Fruit fly (Drosophila melanogaster) whole organism, embryonic: ENCODE results near the gene CG33230.

Experiments used
- CG10209 ChIP-seq: fragments of 200-800 bp; sonication (Bioruptor generic); optimal IDR thresholded peaks from 3 replicates; lab custom pipeline; 2017; ENCODE audit warnings: missing biosample characterization, mild to moderate bottlenecking, missing genetic modification characterization, missing genetic modification reagents
- CG10321 ChIP-seq: fragments of 200-800 bp; sonication (Bioruptor generic); IDR thresholded peaks from 2 replicates; pipeline ENCODE4 v1.3.6; 2022; ENCODE audit warnings: missing biosample characterization, missing genetic modification characterization
- CG10543 ChIP-seq: fragments of 200-800 bp; sonication (Bioruptor generic); optimal IDR thresholded peaks from 3 replicates; lab custom pipeline; 2017; ENCODE audit warnings: missing biosample characterization, mild to moderate bottlenecking, missing genetic modification characterization, moderate library complexity
- CG10979 ChIP-seq: fragments of 200-800 bp; sonication (Bioruptor generic); optimal IDR thresholded peaks from 2 replicates; lab custom pipeline; 2018; ENCODE audit warnings: missing biosample characterization, mild to moderate bottlenecking, missing genetic modification characterization, moderate library complexity
- CG11723 ChIP-seq: fragments of 200-800 bp; sonication (Bioruptor generic); optimal IDR thresholded peaks from 2 replicates; lab custom pipeline; 2017; ENCODE audit warnings: missing biosample characterization, mild to moderate bottlenecking, missing genetic modification characterization
- CG12071 ChIP-seq: fragments of 200-800 bp; sonication (Bioruptor generic); optimal IDR thresholded peaks from 3 replicates; lab custom pipeline; 2018; ENCODE audit warnings: missing biosample characterization, mild to moderate bottlenecking, missing genetic modification characterization
- CG12744 ChIP-seq: fragments of 200-800 bp; sonication (Bioruptor generic); optimal IDR thresholded peaks from 2 replicates; lab custom pipeline; 2016; ENCODE audit warnings: missing biosample characterization, missing genetic modification characterization
- CG1602 ChIP-seq: fragments of 200-800 bp; sonication (Bioruptor generic); optimal IDR thresholded peaks from 3 replicates; lab custom pipeline; 2016; ENCODE audit warnings: missing biosample characterization, missing genetic modification characterization
- CG17802 ChIP-seq: fragments of 200-800 bp; sonication (Bioruptor generic); optimal IDR thresholded peaks from 2 replicates; lab custom pipeline; 2018; ENCODE audit warnings: missing biosample characterization, mild to moderate bottlenecking, missing genetic modification characterization, moderate library complexity
- CG1792 ChIP-seq: fragments of 200-800 bp; sonication (Bioruptor generic); optimal IDR thresholded peaks from 2 replicates; lab custom pipeline; 2016; ENCODE audit warnings: missing biosample characterization, missing genetic modification characterization
- CG18011 ChIP-seq: fragments of 200-800 bp; sonication (Bioruptor generic); optimal IDR thresholded peaks from 2 replicates; lab custom pipeline; 2017; ENCODE audit warnings: missing biosample characterization, missing genetic modification characterization, mild to moderate bottlenecking, moderate library complexity, missing genotype
- CG18262 ChIP-seq: fragments of 200-800 bp; optimal IDR thresholded peaks from 3 replicates; lab custom pipeline; 2019; ENCODE audit warnings: missing biosample characterization, mild to moderate bottlenecking, missing genetic modification characterization, moderate library complexity
- CG2120 ChIP-seq: fragments of 200-800 bp; sonication (Bioruptor generic); optimal IDR thresholded peaks from 3 replicates; lab custom pipeline; 2016; ENCODE audit warnings: missing biosample characterization, missing genetic modification characterization
- CG3163 ChIP-seq: fragments of 200-800 bp; sonication (Bioruptor generic); optimal IDR thresholded peaks from 3 replicates; lab custom pipeline; 2016; ENCODE audit warnings: missing biosample characterization, missing genetic modification characterization
- CG4707 ChIP-seq: fragments of 200-800 bp; sonication (Bioruptor generic); optimal IDR thresholded peaks from 2 replicates; lab custom pipeline; 2018; ENCODE audit warnings: missing biosample characterization, mild to moderate bottlenecking, missing genetic modification characterization, moderate library complexity
- CG4854 ChIP-seq: fragments of 200-800 bp; sonication (Bioruptor generic); optimal IDR thresholded peaks from 2 replicates; lab custom pipeline; 2016; ENCODE audit warnings: missing biosample characterization, missing genetic modification characterization, inconsistent platforms
- CG6254 ChIP-seq: fragments of 200-800 bp; sonication (Bioruptor generic); optimal IDR thresholded peaks from 3 replicates; lab custom pipeline; 2017; ENCODE audit warnings: mild to moderate bottlenecking, missing biosample characterization, missing genetic modification reagents, missing genetic modification characterization
- CG6683 ChIP-seq: fragments of 200-800 bp; sonication (Bioruptor generic); optimal IDR thresholded peaks from 2 replicates; lab custom pipeline; 2017; ENCODE audit warnings: missing biosample characterization, mild to moderate bottlenecking, missing genetic modification characterization, missing genetic modification reagents
- CG8388 ChIP-seq: fragments of 200-800 bp; sonication (Bioruptor generic); optimal IDR thresholded peaks from 2 replicates; lab custom pipeline; 2019; ENCODE audit warnings: missing biosample characterization, mild to moderate bottlenecking, missing genetic modification characterization, moderate library complexity
- CG8944 ChIP-seq: fragments of 200-800 bp; sonication (Bioruptor generic); optimal IDR thresholded peaks from 3 replicates; lab custom pipeline; 2016; ENCODE audit warnings: missing biosample characterization, missing genetic modification characterization
- Ets97D ChIP-seq: fragments of 200-800 bp; sonication (Bioruptor generic); optimal IDR thresholded peaks from 3 replicates; lab custom pipeline; 2016; ENCODE audit warnings: missing biosample characterization, missing genetic modification characterization
- Hey ChIP-seq: fragments of 200-800 bp; sonication (Bioruptor generic); optimal IDR thresholded peaks from 3 replicates; lab custom pipeline; 2018; ENCODE audit warnings: missing biosample characterization, mild to moderate bottlenecking, missing genetic modification characterization
- Hr3 ChIP-seq: fragments of 200-800 bp; sonication (Bioruptor generic); optimal IDR thresholded peaks from 3 replicates; lab custom pipeline; 2016; ENCODE audit warnings: missing biosample characterization, missing genetic modification characterization
- MBD-R2 ChIP-seq: fragments of 200-800 bp; sonication (Bioruptor generic); IDR thresholded peaks from 2 replicates; pipeline ENCODE4 v1.3.6; 2022; ENCODE audit warnings: missing biosample characterization, missing genetic modification characterization
- Meics ChIP-seq: fragments of 200-800 bp; sonication (Bioruptor generic); optimal IDR thresholded peaks from 2 replicates; lab custom pipeline; 2017; ENCODE audit warnings: missing biosample characterization, mild to moderate bottlenecking, missing genetic modification characterization
- Myb ChIP-seq: fragments of 200-800 bp; sonication (Bioruptor generic); optimal IDR thresholded peaks from 2 replicates; lab custom pipeline; 2016; ENCODE audit warnings: missing biosample characterization, missing genetic modification characterization
- Nf-YA ChIP-seq: fragments of 200-800 bp; sonication (Bioruptor generic); IDR thresholded peaks from 2 replicates; pipeline ENCODE4 v1.3.6; 2022; ENCODE audit warnings: missing biosample characterization, missing genetic modification characterization
- Optix ChIP-seq: fragments of 200-800 bp; sonication (Bioruptor generic); IDR thresholded peaks from 3 replicates; pipeline ENCODE4 v1.3.6; 2022; ENCODE audit warnings: missing biosample characterization, missing genetic modification characterization
- Rx ChIP-seq: fragments of 200-800 bp; sonication (Bioruptor generic); IDR thresholded peaks from 2 replicates; pipeline ENCODE4 v1.3.6; 2022; ENCODE audit warnings: missing biosample characterization, missing genetic modification characterization
- Taf1 ChIP-seq: fragments of 200-800 bp; sonication (Bioruptor generic); IDR thresholded peaks from 2 replicates; pipeline ENCODE4 v1.3.6; 2022; ENCODE audit warnings: missing biosample characterization, missing genetic modification characterization
- ab ChIP-seq: fragments of 200-800 bp; sonication (Bioruptor generic); optimal IDR thresholded peaks from 2 replicates; lab custom pipeline; 2016; ENCODE audit warnings: missing biosample characterization, missing genetic modification characterization
- al ChIP-seq: fragments of 200-800 bp; sonication (Bioruptor generic); IDR thresholded peaks from 2 replicates; pipeline ENCODE4 v1.3.6; 2022; ENCODE audit warnings: missing biosample characterization, missing genetic modification characterization
- ash1 ChIP-seq: fragments of 200-800 bp; sonication (Bioruptor generic); optimal IDR thresholded peaks from 2 replicates; lab custom pipeline; 2018; ENCODE audit warnings: missing biosample characterization, mild to moderate bottlenecking, missing genetic modification characterization
- bbx ChIP-seq: fragments of 200-800 bp; sonication (Bioruptor generic); IDR thresholded peaks from 2 replicates; pipeline ENCODE4 v1.3.6; 2022; ENCODE audit warnings: missing biosample characterization, missing genetic modification characterization; ENCODE audit not compliant: partially characterized antibody
- cad ChIP-seq: fragments of >200 bp; optimal IDR thresholded peaks from 2 replicates; lab custom pipeline; 2017; ENCODE audit warnings: missing biosample characterization, missing genetic modification characterization
- crc ChIP-seq: fragments of 200-800 bp; sonication (Bioruptor generic); optimal IDR thresholded peaks from 2 replicates; lab custom pipeline; 2016; ENCODE audit warnings: missing biosample characterization, missing genetic modification characterization
- da ChIP-seq: fragments of 200-800 bp; sonication (Bioruptor generic); optimal IDR thresholded peaks from 2 replicates; lab custom pipeline; 2016; ENCODE audit warnings: missing biosample characterization, missing genetic modification characterization
- ewg ChIP-seq: fragments of 200-800 bp; sonication (Bioruptor generic); optimal IDR thresholded peaks from 3 replicates; lab custom pipeline; 2017; ENCODE audit warnings: mild to moderate bottlenecking, missing biosample characterization, missing genetic modification reagents, missing genetic modification characterization
- ftz-f1 ChIP-seq: fragments of 200-800 bp; sonication (Bioruptor generic); optimal IDR thresholded peaks from 2 replicates; lab custom pipeline; 2016; ENCODE audit warnings: missing biosample characterization, missing genetic modification characterization
- jumu ChIP-seq: fragments of 200-800 bp; sonication (Bioruptor generic); optimal IDR thresholded peaks from 3 replicates; lab custom pipeline; 2016; ENCODE audit warnings: missing biosample characterization, missing genetic modification characterization
- oc ChIP-seq: fragments of 200-800 bp; sonication (Bioruptor generic); optimal IDR thresholded peaks from 2 replicates; lab custom pipeline; 2018; ENCODE audit warnings: missing biosample characterization, mild to moderate bottlenecking, missing genetic modification characterization, moderate library complexity
- pb ChIP-seq: fragments of 200-800 bp; sonication (Bioruptor generic); optimal IDR thresholded peaks from 3 replicates; lab custom pipeline; 2016; ENCODE audit warnings: missing biosample characterization, missing genetic modification characterization
- pnt ChIP-seq: fragments of 200-800 bp; sonication (Bioruptor generic); optimal IDR thresholded peaks from 3 replicates; lab custom pipeline; 2016; ENCODE audit warnings: missing biosample characterization, missing genetic modification characterization
- prd ChIP-seq, 3 experiments: fragments of >200 bp in 2 of 3; fragments of 200-800 bp in 1 of 3; sonication (Bioruptor generic) in 1 of 3; optimal IDR thresholded peaks in 2 of 3; IDR thresholded peaks in 1 of 3; 2 replicates in 2 of 3; 3 replicates in 1 of 3; pipeline versions ENCODE4 v1.3.6 to Lab custom; 2017 to 2022; ENCODE audit warnings: missing biosample characterization in 1 of 3, missing genetic modification characterization in 1 of 3
- shn ChIP-seq: fragments of 200-800 bp; sonication (Bioruptor generic); optimal IDR thresholded peaks from 3 replicates; lab custom pipeline; 2016; ENCODE audit warnings: missing biosample characterization, missing genetic modification characterization
- stwl ChIP-seq: fragments of 200-800 bp; sonication (Bioruptor generic); optimal IDR thresholded peaks from 3 replicates; lab custom pipeline; 2018; ENCODE audit warnings: missing biosample characterization, mild to moderate bottlenecking, missing genetic modification characterization, moderate library complexity
- sug ChIP-seq: fragments of 200-800 bp; optimal IDR thresholded peaks from 2 replicates; lab custom pipeline; 2019; ENCODE audit warnings: missing biosample characterization, mild to moderate bottlenecking, missing genetic modification characterization, moderate library complexity
- tgo ChIP-seq: fragments of 200-800 bp; sonication (Bioruptor generic); IDR thresholded peaks from 3 replicates; pipeline ENCODE4 v1.3.6; 2022; ENCODE audit warnings: missing biosample characterization, missing genetic modification characterization
- tin ChIP-seq: fragments of 200-800 bp; sonication (Bioruptor generic); optimal IDR thresholded peaks from 3 replicates; lab custom pipeline; 2016; ENCODE audit warnings: missing biosample characterization, missing genetic modification characterization
- twi ChIP-seq: fragments of 200-800 bp; optimal IDR thresholded peaks from 2 replicates; lab custom pipeline; 2019; ENCODE audit warnings: missing biosample characterization, mild to moderate bottlenecking, missing genetic modification characterization, moderate library complexity
- wor ChIP-seq: fragments of 200-800 bp; sonication (Bioruptor generic); IDR thresholded peaks from 2 replicates; pipeline ENCODE4 v1.3.6; 2022; ENCODE audit warnings: missing biosample characterization, missing genetic modification characterization

CG33230 gene

DNA sequence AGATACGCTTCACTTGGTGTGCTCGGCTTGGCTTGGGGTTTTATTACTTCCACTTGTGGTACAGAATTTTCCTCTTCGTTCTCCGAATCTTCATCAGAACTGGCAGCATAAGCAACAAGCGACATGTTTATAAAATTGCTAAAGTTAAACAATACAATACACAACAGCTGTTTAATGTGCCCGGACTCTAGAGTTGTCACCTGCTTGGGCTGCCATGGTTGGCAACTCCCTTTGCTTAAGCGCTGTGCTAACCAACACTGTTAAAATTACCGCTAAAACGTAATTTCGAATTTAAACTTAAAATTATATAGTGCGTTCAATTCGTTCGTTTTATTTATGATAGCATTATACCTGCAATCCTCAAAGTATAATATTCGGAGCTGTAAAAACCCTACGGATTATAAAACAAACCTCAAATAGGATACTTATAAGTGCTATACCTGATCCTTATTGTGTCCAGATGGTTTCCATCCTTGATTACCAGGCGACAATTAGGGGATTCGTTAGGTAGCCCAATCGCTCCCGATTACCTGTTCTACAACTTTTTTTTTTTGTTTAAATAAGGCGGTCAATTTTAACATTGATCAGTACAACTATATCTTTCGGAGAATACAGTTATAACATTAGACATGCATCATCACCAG is 29.2 kb downstream of the CG33230 start, which contains the start of the genes CG17249 and Bro (continued):
- TF ChIP-seq CG1792 (GFP tag; lab: Kevin White, UChicago) (peak; percentile 5), tin (GFP tag; lab: Kevin White, UChicago) (no peak), Rx (GFP tag; lab: Robert Waterston, UW) (no peak), Myb (GFP tag; lab: Kevin White, UChicago) (peak; percentile 96), Nf-YA (GFP tag; lab: Robert Waterston, UW) (no peak), CG12071 (GFP tag; lab: Kevin White, UChicago) (no peak), cad (no peak), CG12744 (GFP tag; lab: Kevin White, UChicago) (no peak), Optix (GFP tag; lab: Robert Waterston, UW) (no peak), ftz-f1 (no peak), CG2120 (peak; percentile 72), Ets97D (GFP tag; lab: Kevin White, UChicago) (peak; percentile 78), pb (GFP tag; lab: Kevin White, UChicago) (no peak), twi (no peak), CG8944 (peak; percentile 9), CG3163 (GFP tag; lab: Kevin White, UChicago) (peak; percentile 52), Hr3 (peak; percentile 21), al (GFP tag; lab: Robert Waterston, UW) (no peak), CG6254 (GFP tag; lab: Kevin White, UChicago) (no peak), tgo (GFP tag; lab: Robert Waterston, UW) (no peak), da (GFP tag; lab: Kevin White, UChicago) (no peak), CG10543 (GFP tag; lab: Kevin White, UChicago) (no peak), CG10209 (GFP tag; lab: Kevin White, UChicago) (no peak), MBD-R2 (GFP tag; lab: Robert Waterston, UW) (peak; percentile 97), oc (no peak), CG18262 (no peak), CG8388 (GFP tag; lab: Kevin White, UChicago) (peak; percentile 92), Hey (tag; lab: Kevin White, UChicago) (no peak), wor (no peak), CG17802 (tag; lab: Kevin White, UChicago) (no peak), CG11723 (GFP tag; lab: Kevin White, UChicago) (no peak), CG18011 (GFP tag; lab: Kevin White, UChicago) (no peak), ab (GFP tag; lab: Kevin White, UChicago) (no peak), bbx (no peak), jumu (GFP tag; lab: Kevin White, UChicago) (peak; percentile 39), shn (GFP tag; lab: Kevin White, UChicago) (peak; percentile 46), sug (tag; lab: Kevin White, UChicago) (peak; percentile 36), Taf1 (GFP tag; lab: Robert Waterston, UW) (no peak), ewg (GFP tag; lab: Kevin White, UChicago) (no peak), pnt (no peak), Meics (GFP tag; lab: Kevin White, UChicago) (peak; percentile 87), CG6683 (GFP tag; lab: Kevin White, UChicago) (no peak), CG1602 (no peak), stwl (tag; lab: Kevin White, UChicago) (peak; percentile 42), CG10321 (GFP tag; lab: Robert Waterston, UW) (peak; percentile 28; the same call in 1 of the 2 replicates), ash1 (GFP tag; lab: Kevin White, UChicago) (no peak), prd (optimal IDR thresholded peaks at IDR 0.05; lab: Kevin White, UChicago) (no peak), prd (GFP tag; IDR thresholded peaks at IDR 0.05; lab: Robert Waterston, UW) (no peak), CG4854 (GFP tag; lab: Kevin White, UChicago) (peak; percentile 94), CG10979 (tag; lab: Kevin White, UChicago) (no peak), crc (no peak), CG4707 (GFP tag; lab: Kevin White, UChicago) (no peak)
